Fruit fly (Drosophila melanogaster) S2 (cell line): ENCODE results near the gene uncNacbeta.

ENCODE experiments used
- CG8478 ChIP-seq: fragments of >200 bp; optimal IDR thresholded peaks from 2 replicates; lab custom pipeline; 2018
- CTCF ChIP-seq, 2 experiments: fragments of >200 bp; optimal IDR thresholded peaks; 2 replicates each; lab custom pipeline; 2018

DNA sequence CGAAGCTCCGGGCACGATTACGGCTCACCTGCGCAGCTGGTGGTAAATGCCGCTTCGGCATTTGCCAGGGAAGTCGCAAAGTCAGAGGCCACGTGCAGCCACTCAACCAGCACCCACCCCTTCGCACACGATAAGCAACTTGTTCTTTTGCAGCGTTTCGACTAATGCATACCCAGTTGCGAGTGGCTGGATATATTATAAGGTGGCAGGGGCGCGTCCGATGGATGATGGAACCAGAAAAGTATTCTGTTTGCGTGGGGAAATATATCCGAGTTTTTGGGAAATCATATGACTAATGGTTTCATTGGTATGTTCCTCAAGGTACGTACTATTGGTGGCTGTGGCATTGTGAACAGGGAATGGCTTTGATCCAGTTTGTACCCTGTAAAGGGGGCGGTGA is 14.0 kb downstream of the uncNacbeta start:
- TF ChIP-seq CTCF (optimal IDR thresholded peaks at IDR 0.05; lab: Kevin White, UChicago) (no peak), CG8478 (lab: Kevin White, UChicago) (no peak)
